Fruit fly (Drosophila melanogaster) S2 (cell line): ENCODE measurements around the gene CG4440.

Experiments used
- CG8478 ChIP-seq: fragments of >200 bp; optimal IDR thresholded peaks from 2 replicates; lab custom pipeline; 2018
- CTCF ChIP-seq, 2 experiments: fragments of >200 bp; optimal IDR thresholded peaks; 2 replicates each; lab custom pipeline; 2018

DNA sequence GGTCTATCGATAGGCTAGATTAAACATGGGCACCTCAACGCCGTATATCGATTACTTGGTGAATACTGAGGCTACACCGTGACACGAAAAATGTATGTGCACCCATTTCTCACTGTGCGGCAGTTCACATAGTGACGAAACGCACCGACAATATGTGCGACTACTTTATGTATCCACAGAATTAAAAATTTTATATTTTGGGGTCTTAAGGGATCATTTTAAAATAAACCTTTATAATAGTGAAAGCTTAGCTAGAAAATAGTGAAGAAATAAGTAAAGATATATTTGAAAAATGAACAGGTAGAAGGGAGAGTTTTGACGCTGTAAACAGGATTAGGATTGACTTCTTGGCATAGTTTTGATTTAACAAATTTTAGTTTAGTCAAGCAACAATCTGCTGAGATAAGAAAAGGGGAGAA is 614 bp upstream of the CG4440 start, which contains the start of gene mRpL4:
- TF ChIP-seq CG8478 = no peak
- peak in 1 of 2 experiments; percentile 19 for TF ChIP-seq CTCF (optimal IDR thresholded peaks at IDR 0.05; lab: Kevin White, UChicago)
